Worm (Caenorhabditis elegans) whole organism, L3 larva: ENCODE results near the gene nlp-55.

Experiments
- aly-2 ChIP-seq: fragments of 150-350 bp; optimal IDR thresholded peaks from 2 replicates; lab custom pipeline; 2014; ENCODE audit warnings: missing biosample characterization, missing genetic modification characterization
- daf-12 ChIP-seq: fragments of 150-350 bp; optimal IDR thresholded peaks from 2 replicates; lab custom pipeline; 2014; ENCODE audit warnings: missing biosample characterization, missing genetic modification reagents, missing genetic modification characterization
- egl-5 ChIP-seq: fragments of 150-350 bp; optimal IDR thresholded peaks from 2 replicates; lab custom pipeline; 2017; ENCODE audit warnings: missing biosample characterization, missing genetic modification reagents, missing genetic modification characterization, inconsistent platforms
- fos-1 ChIP-seq: fragments of 150-350 bp; optimal IDR thresholded peaks from 2 replicates; lab custom pipeline; 2014; ENCODE audit warnings: missing biosample characterization, missing genetic modification characterization
- hmg-11 ChIP-seq: sonication (generic microtip); optimal IDR thresholded peaks from 2 replicates; lab custom pipeline; 2016; ENCODE audit warnings: missing genetic modification characterization, missing compliant biosample characterization
- jun-1 ChIP-seq: fragments of 150-350 bp; optimal IDR thresholded peaks from 2 replicates; lab custom pipeline; 2014; ENCODE audit warnings: missing biosample characterization, missing genetic modification reagents, missing genetic modification characterization
- lin-15B ChIP-seq: fragments of 150-350 bp; optimal IDR thresholded peaks from 2 replicates; lab custom pipeline; 2014; ENCODE audit warnings: missing biosample characterization, missing genetic modification characterization
- lin-39 ChIP-seq: fragments of 150-350 bp; optimal IDR thresholded peaks from 2 replicates; lab custom pipeline; 2018; ENCODE audit warnings: missing biosample characterization, missing genetic modification reagents, missing genetic modification characterization
- lsy-12 ChIP-seq: sonication (generic microtip); optimal IDR thresholded peaks from 2 replicates; lab custom pipeline; 2016; ENCODE audit warnings: mild to moderate bottlenecking, missing genetic modification characterization, missing compliant biosample characterization
- mdl-1 ChIP-seq: fragments of 150-350 bp; optimal IDR thresholded peaks from 2 replicates; lab custom pipeline; 2014; ENCODE audit warnings: missing biosample characterization, missing genetic modification characterization
- nfya-1 ChIP-seq: sonication (generic microtip); optimal IDR thresholded peaks from 2 replicates; lab custom pipeline; 2017; ENCODE audit warnings: missing genetic modification characterization, mild to moderate bottlenecking, missing compliant biosample characterization, antibody characterized with exemption, moderate library complexity; ENCODE audit not compliant: insufficient read depth
- nhr-12 ChIP-seq: fragments of 150-350 bp; optimal IDR thresholded peaks from 2 replicates; lab custom pipeline; 2014; ENCODE audit warnings: missing biosample characterization, missing genetic modification characterization
- nhr-23 ChIP-seq: fragments of 150-350 bp; optimal IDR thresholded peaks from 2 replicates; lab custom pipeline; 2014; ENCODE audit warnings: missing biosample characterization, missing genetic modification reagents, missing genetic modification characterization
- nhr-28 ChIP-seq: fragments of 150-350 bp; optimal IDR thresholded peaks from 2 replicates; lab custom pipeline; 2014; ENCODE audit warnings: missing biosample characterization, missing genetic modification characterization
- nhr-77 ChIP-seq: fragments of 150-350 bp; optimal IDR thresholded peaks from 2 replicates; lab custom pipeline; 2014; ENCODE audit warnings: missing biosample characterization, missing genetic modification characterization
- pqm-1 ChIP-seq: fragments of 150-350 bp; optimal IDR thresholded peaks from 2 replicates; lab custom pipeline; 2017; ENCODE audit warnings: missing biosample characterization, missing genetic modification characterization, inconsistent platforms
- skn-1 ChIP-seq: fragments of 150-350 bp; optimal IDR thresholded peaks from 2 replicates; lab custom pipeline; 2014; ENCODE audit warnings: missing biosample characterization, missing genetic modification characterization
- unc-39 ChIP-seq: sonication (generic microtip); optimal IDR thresholded peaks from 4 replicates; lab custom pipeline; 2017; ENCODE audit warnings: missing biosample characterization, missing genetic modification characterization

Gene nlp-55

ce11 chrII:8248745-8249144 is 46.5 kb downstream of the nlp-55 start, which contains the start of the genes F35C11.2 and F35C11.4 (continued):
- TF ChIP-seq nhr-23 (tag; lab: Kevin White, UChicago) (no peak), fos-1 (no peak), lin-39 (no peak), skn-1 (tag; lab: Kevin White, UChicago) (no peak), lsy-12 (no peak), pqm-1 (tag; lab: Kevin White, UChicago) (peak; percentile 86), hmg-11 (tag; lab: Kevin White, UChicago) (no peak)

- no peak for TF ChIP-seq aly-2
- no peak for TF ChIP-seq nhr-28 (tag; lab: Kevin White, UChicago)
- no peak for TF ChIP-seq nhr-23 (tag; lab: Kevin White, UChicago)
- no peak for TF ChIP-seq nhr-77
- no peak for TF ChIP-seq nhr-12 (tag; lab: Kevin White, UChicago)
- no peak for TF ChIP-seq jun-1 (tag; lab: Kevin White, UChicago)
- TF ChIP-seq fos-1, result no peak
- no peak for TF ChIP-seq unc-39
- no peak for TF ChIP-seq mdl-1 (tag; lab: Kevin White, UChicago)
- TF ChIP-seq egl-5 (tag; lab: Kevin White, UChicago), result no peak
- TF ChIP-seq daf-12 (tag; lab: Kevin White, UChicago), result no peak
- TF ChIP-seq lin-15B, result no peak
- TF ChIP-seq nfya-1 (tag; lab: Kevin White, UChicago), result no peak
These were observed 48.7 kb downstream of the nlp-55 start, which contains the start of gene F35C11.3 for ce11 chrII:8246476-8246875. TSS of gene F35C11.3 (plus strand) at chrII:8246776.
